Fruit fly (Drosophila melanogaster): ENCODE results near the gene CG1806.

- no peak for TF ChIP-seq topi (GFP tag; optimal IDR thresholded peaks at IDR 0.05)
- TF ChIP-seq CG31627 (GFP tag; optimal IDR thresholded peaks at IDR 0.05): no peak
- no peak for TF ChIP-seq CG16779 (tag; optimal IDR thresholded peaks at IDR 0.05)
- TF ChIP-seq CG8119 (GFP tag; IDR thresholded peaks at IDR 0.05): no peak
- no peak for TF ChIP-seq CG1621 (tag; optimal IDR thresholded peaks at IDR 0.05)
- no peak for TF ChIP-seq CG6792 (GFP tag; optimal IDR thresholded peaks at IDR 0.05)
- no peak for TF ChIP-seq Sox15 (GFP tag; optimal IDR thresholded peaks at IDR 0.05)
- no peak for TF ChIP-seq achi (GFP tag; optimal IDR thresholded peaks at IDR 0.05)
- no peak for TF ChIP-seq Gug (GFP tag; IDR thresholded peaks at IDR 0.05)
- no peak for TF ChIP-seq Eip78C (GFP tag)
- no peak for TF ChIP-seq CG6163 (GFP tag; IDR thresholded peaks at IDR 0.05)
Measured at dm6 chrX:12017815-12018439, 11.0 kb downstream of the CG1806 start, which contains the start of gene Chrac-16.

Data from whole organism, prepupa.